Worm (Caenorhabditis elegans): ENCODE data around the gene lelo-4.

The lelo-4 gene

DNA sequence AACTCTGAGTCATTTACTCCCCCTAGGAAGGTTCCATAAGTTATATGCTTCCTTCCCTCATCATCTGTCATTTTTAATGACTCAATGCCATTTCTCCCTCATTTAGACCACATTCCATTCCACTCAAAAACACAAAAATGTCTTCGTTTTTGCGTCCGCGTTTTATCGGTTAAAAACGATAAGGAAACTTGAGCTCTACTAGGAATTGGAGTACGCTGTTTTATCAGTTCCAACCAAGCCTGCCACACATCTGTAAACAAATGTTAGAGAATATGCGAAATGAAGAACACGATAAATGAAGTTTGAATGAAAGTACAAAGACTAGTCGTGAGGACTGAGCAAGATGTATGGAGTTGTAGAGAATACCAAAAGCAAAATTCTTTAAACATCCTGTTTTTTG lies 33.7 kb downstream of the lelo-4 start:
- TF ChIP-seq ceh-28 (tag; optimal IDR thresholded peaks at IDR 0.05) (no peak), fkh-10 (GFP tag; optimal IDR thresholded peaks at IDR 0.05) (no peak), zfp-3 (GFP tag; conservative IDR thresholded peaks at IDR 0.05) (no peak), F44E2.7 (GFP tag; IDR thresholded peaks at IDR 0.05) (no peak), dmd-9 (GFP tag; IDR thresholded peaks at IDR 0.05) (no peak), nhr-6 (tag; optimal IDR thresholded peaks at IDR 0.05) (no peak), zip-11 (GFP tag; IDR thresholded peaks at IDR 0.05) (no peak), dmd-6 (GFP tag; IDR thresholded peaks at IDR 0.05) (peak; percentile 87), Y48G9A.11 (GFP tag; IDR thresholded peaks at IDR 0.05) (no peak), lin-15B (tag; optimal IDR thresholded peaks at IDR 0.05) (no peak), nhr-41 (GFP tag; IDR thresholded peaks at IDR 0.05) (no peak), Y105C5A.15 (GFP tag; IDR thresholded peaks at IDR 0.05) (no peak), set-16 (GFP tag; IDR thresholded peaks at IDR 0.05) (no peak), Y75B8A.6 (GFP tag; IDR thresholded peaks at IDR 0.05) (no peak), mdt-29 (GFP tag; IDR thresholded peaks at IDR 0.05) (no peak), unc-62 (GFP tag; optimal IDR thresholded peaks at IDR 0.05 in 1 of 2) (peak in 1 of 2 experiments; percentile 55), unc-62 (tag; optimal IDR thresholded peaks at IDR 0.05) (no peak), tag-97 (GFP tag; IDR thresholded peaks at IDR 0.05) (no peak), daf-8 (GFP tag; IDR thresholded peaks at IDR 0.05) (no peak), daf-19 (GFP tag; conservative IDR thresholded peaks at IDR 0.05) (no peak), nhr-76 (tag; optimal IDR thresholded peaks at IDR 0.05) (no peak), dpl-1 (GFP tag; optimal IDR thresholded peaks at IDR 0.05) (no peak), daf-12 (tag; optimal IDR thresholded peaks at IDR 0.05) (no peak), nhr-237 (tag; optimal IDR thresholded peaks at IDR 0.05) (no peak), ceh-20 (GFP tag; IDR thresholded peaks at IDR 0.05) (no peak), php-3 (GFP tag; IDR thresholded peaks at IDR 0.05) (peak; percentile 28; the same call in 1 of the 2 replicates), ceh-62 (tag; optimal IDR thresholded peaks at IDR 0.05) (no peak), aly-2 (tag; optimal IDR thresholded peaks at IDR 0.05) (no peak), jun-1 (tag; optimal IDR thresholded peaks at IDR 0.05) (no peak), madf-5 (GFP tag; IDR thresholded peaks at IDR 0.05) (no peak), lim-7 (GFP tag; IDR thresholded peaks at IDR 0.05) (no peak), nhr-42 (GFP tag; IDR thresholded peaks at IDR 0.05) (no peak), zip-2 (tag; optimal IDR thresholded peaks at IDR 0.05) (no peak), lin-38 (GFP tag; IDR thresholded peaks at IDR 0.05) (no peak), gei-8 (GFP tag; optimal IDR thresholded peaks at IDR 0.05) (no peak), ces-1 (GFP tag; optimal IDR thresholded peaks at IDR 0.05) (no peak), dmd-8 (GFP tag; IDR thresholded peaks at IDR 0.05) (no peak), aha-1 (tag) (no peak), mxl-2 (GFP tag; conservative IDR thresholded peaks at IDR 0.05) (no peak), ZK337.2 (GFP tag; IDR thresholded peaks at IDR 0.05) (no peak), egl-43 (GFP tag; IDR thresholded peaks at IDR 0.05) (no peak), spr-1 (tag; optimal IDR thresholded peaks at IDR 0.05) (no peak), snpc-4 (tag; optimal IDR thresholded peaks at IDR 0.05) (no peak), nhr-10 (tag; optimal IDR thresholded peaks at IDR 0.05) (peak; percentile 46), spr-3 (GFP tag; optimal IDR thresholded peaks at IDR 0.05) (no peak), Y5F2A.4 (GFP tag; optimal IDR thresholded peaks at IDR 0.05) (no peak), fos-1 (tag; optimal IDR thresholded peaks at IDR 0.05) (no peak), ztf-7 (tag; optimal IDR thresholded peaks at IDR 0.05) (no peak), ceh-32 (tag; optimal IDR thresholded peaks at IDR 0.05; ENCODE audit: poor library complexity) (no peak), F26F4.8 (GFP tag; conservative IDR thresholded peaks at IDR 0.05) (no peak), pqm-1 (tag; optimal IDR thresholded peaks at IDR 0.05) (peak; percentile 100), lsy-2 (tag; optimal IDR thresholded peaks at IDR 0.05) (no peak), dve-1 (tag; optimal IDR thresholded peaks at IDR 0.05; ENCODE audit: insufficient read depth) (peak; percentile 89), nhr-77 (tag; optimal IDR thresholded peaks at IDR 0.05) (no peak)
